Fruit fly (Drosophila melanogaster): ENCODE results near the gene Mcm10.

DNA sequence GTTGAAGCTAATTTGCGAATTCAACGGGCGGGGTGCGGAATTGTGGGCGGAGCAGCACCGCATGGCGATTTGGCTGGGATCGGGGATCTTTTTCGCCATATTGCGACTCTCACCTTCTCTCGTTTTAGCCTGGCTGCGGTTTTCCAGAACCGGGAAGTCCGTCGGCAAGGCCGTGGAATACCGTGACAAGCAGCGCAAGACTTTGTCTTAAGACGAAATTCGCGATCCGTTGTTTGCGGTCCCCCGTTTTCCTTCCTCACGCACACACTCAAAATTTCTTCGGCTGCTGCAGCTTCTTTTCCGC lies 564 bp upstream of the Mcm10 start:
- TF ChIP-seq CTCF (optimal IDR thresholded peaks at IDR 0.05) (no peak), CG8478 (optimal IDR thresholded peaks at IDR 0.05) (no peak)

Measured in S2 (cell line).